Worm (Caenorhabditis elegans) whole organism, young adult: Measurements from ENCODE around the gene F55C9.15.

ENCODE experiments used
- B0261.1 ChIP-seq: sonication (generic microtip); optimal IDR thresholded peaks from 2 replicates; lab custom pipeline; 2016; ENCODE audit warnings: mild to moderate bottlenecking, missing genetic modification characterization, moderate library complexity, missing compliant biosample characterization
- F23B12.7 ChIP-seq: sonication (generic microtip); optimal IDR thresholded peaks from 2 replicates; lab custom pipeline; 2017; ENCODE audit warnings: missing genetic modification characterization, mild to moderate bottlenecking, missing compliant biosample characterization, antibody characterized with exemption, moderate library complexity; ENCODE audit not compliant: insufficient read depth
- F57A8.1 ChIP-seq: fragments of 200-800 bp; sonication (Bioruptor generic); optimal IDR thresholded peaks from 2 replicates; lab custom pipeline; 2018; ENCODE audit warnings: mild to moderate bottlenecking, missing genetic modification characterization, moderate library complexity, missing compliant biosample characterization
- T26A5.8 ChIP-seq: sonication (generic microtip); optimal IDR thresholded peaks from 2 replicates; lab custom pipeline; 2016; ENCODE audit warnings: missing genetic modification characterization, missing compliant biosample characterization
- Y79H2A.3 ChIP-seq: fragments of 200-800 bp; sonication (Bioruptor generic); conservative IDR thresholded peaks from 2 replicates; pipeline ENCODE4 v1.3.6; 2022; ENCODE audit warnings: missing genetic modification reagents, missing genetic modification characterization, missing compliant biosample characterization
- akir-1 ChIP-seq: fragments of 200-800 bp; sonication (Bioruptor generic); optimal IDR thresholded peaks from 2 replicates; lab custom pipeline; 2018; ENCODE audit warnings: mild to moderate bottlenecking, missing genetic modification characterization, moderate library complexity, missing compliant biosample characterization
- aptf-3 ChIP-seq: fragments of 200-800 bp; sonication (Bioruptor generic); IDR thresholded peaks from 2 replicates; pipeline ENCODE4 v1.3.6; 2022; ENCODE audit warnings: missing genetic modification characterization, missing compliant biosample characterization
- atf-7 ChIP-seq: sonication (generic microtip); optimal IDR thresholded peaks from 2 replicates; lab custom pipeline; 2017; ENCODE audit warnings: mild to moderate bottlenecking, missing genetic modification characterization, missing compliant biosample characterization
- bed-1 ChIP-seq: fragments of 200-800 bp; sonication (Bioruptor generic); IDR thresholded peaks from 2 replicates; pipeline ENCODE4 v1.3.6; 2022; ENCODE audit warnings: missing genetic modification reagents, missing genetic modification characterization, missing compliant biosample characterization
- cebp-1 ChIP-seq, 2 experiments: fragments of 200-800 bp in 1 of 2; sonication (Bioruptor generic) in 1 of 2; sonication (generic microtip) in 1 of 2; IDR thresholded peaks in 1 of 2; optimal IDR thresholded peaks in 1 of 2; 2 replicates each; pipeline versions ENCODE4 v1.3.6 to Lab custom; 2017 to 2022; ENCODE audit warnings: missing compliant biosample characterization in 2 of 2, missing genetic modification characterization in 2 of 2, mild to moderate bottlenecking in 1 of 2, missing genetic modification reagents in 1 of 2, moderate library complexity in 1 of 2
- hrde-1 ChIP-seq: sonication (generic microtip); optimal IDR thresholded peaks from 2 replicates; lab custom pipeline; 2016; ENCODE audit warnings: missing genetic modification characterization, mild to moderate bottlenecking, missing compliant biosample characterization, moderate library complexity, missing genotype, missing genetic modification reagents, borderline replicate concordance
- let-526 ChIP-seq: fragments of 200-800 bp; sonication (Bioruptor generic); IDR thresholded peaks from 2 replicates; pipeline ENCODE4 v1.3.6; 2022; ENCODE audit warnings: missing genetic modification reagents, missing genetic modification characterization, missing compliant biosample characterization
- lin-35 ChIP-seq, 3 experiments: fragments of 150-350 bp in 2 of 3; sonication (generic microtip) in 1 of 3; optimal IDR thresholded peaks; 2 replicates each; lab custom pipeline; 2014 to 2018; ENCODE audit warnings: missing biosample characterization in 3 of 3, missing genetic modification characterization in 3 of 3, missing genetic modification reagents in 3 of 3
- lsl-1 ChIP-seq: fragments of 200-800 bp; sonication (Bioruptor generic); optimal IDR thresholded peaks from 2 replicates; lab custom pipeline; 2018; ENCODE audit warnings: mild to moderate bottlenecking, missing genetic modification characterization, moderate library complexity, missing compliant biosample characterization
- madf-10 ChIP-seq: sonication (generic microtip); optimal IDR thresholded peaks from 2 replicates; lab custom pipeline; 2016; ENCODE audit warnings: mild to moderate bottlenecking, missing genetic modification characterization, missing compliant biosample characterization
- nhr-179 ChIP-seq: sonication (generic microtip); optimal IDR thresholded peaks from 2 replicates; lab custom pipeline; 2016; ENCODE audit warnings: mild to moderate bottlenecking, missing genetic modification characterization, missing compliant biosample characterization
- snpc-1.1 ChIP-seq: sonication (generic microtip); optimal IDR thresholded peaks from 2 replicates; lab custom pipeline; 2017; ENCODE audit warnings: missing genetic modification characterization, mild to moderate bottlenecking, missing compliant biosample characterization, antibody characterized with exemption, moderate library complexity, missing genotype, missing genetic modification reagents; ENCODE audit not compliant: insufficient read depth
- snpc-4 ChIP-seq, 5 experiments: fragments of 150-350 bp in 1 of 5; sonication (generic microtip) in 4 of 5; optimal IDR thresholded peaks; 2 replicates each; lab custom pipeline; 2014 to 2018; ENCODE audit warnings: missing genetic modification characterization in 5 of 5, missing biosample characterization in 3 of 5, antibody characterized with exemption in 2 of 5, mild to moderate bottlenecking in 2 of 5, missing compliant biosample characterization in 2 of 5, missing genotype in 2 of 5, moderate library complexity in 2 of 5, missing genetic modification reagents in 1 of 5
- somi-1 ChIP-seq: fragments of 200-800 bp; sonication (Bioruptor generic); optimal IDR thresholded peaks from 2 replicates; lab custom pipeline; 2018; ENCODE audit warnings: mild to moderate bottlenecking, missing genetic modification characterization, missing compliant biosample characterization
- zfh-2 ChIP-seq: fragments of 200-800 bp; sonication (Bioruptor generic); conservative IDR thresholded peaks from 2 replicates; pipeline ENCODE4 v1.3.6; 2022; ENCODE audit warnings: missing genetic modification reagents, missing genetic modification characterization, missing compliant biosample characterization

F55C9.15 gene

DNA sequence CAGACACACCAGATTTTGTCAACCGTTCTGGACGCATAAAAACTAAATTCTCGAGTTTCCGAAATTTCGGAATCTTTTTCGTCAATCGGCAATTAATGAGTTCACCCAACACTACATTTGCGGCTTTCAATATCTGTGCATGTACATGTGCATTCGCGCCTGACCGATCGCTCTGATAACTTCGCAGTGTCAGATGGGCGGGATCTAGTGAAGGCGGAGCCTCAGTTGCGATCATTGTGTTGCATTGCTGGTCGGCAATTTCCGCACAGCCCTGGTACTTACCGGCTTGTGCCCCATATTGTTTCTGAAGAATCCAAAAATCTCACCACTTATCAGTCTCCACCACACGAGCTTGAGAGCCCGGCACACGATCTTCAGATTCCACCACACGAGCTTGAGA is 46.1 kb downstream of the F55C9.15 start:
- peak; percentile 44 for TF ChIP-seq zfh-2
- no peak for TF ChIP-seq bed-1 (GFP tag; lab: Robert Waterston, UW)

DNA sequence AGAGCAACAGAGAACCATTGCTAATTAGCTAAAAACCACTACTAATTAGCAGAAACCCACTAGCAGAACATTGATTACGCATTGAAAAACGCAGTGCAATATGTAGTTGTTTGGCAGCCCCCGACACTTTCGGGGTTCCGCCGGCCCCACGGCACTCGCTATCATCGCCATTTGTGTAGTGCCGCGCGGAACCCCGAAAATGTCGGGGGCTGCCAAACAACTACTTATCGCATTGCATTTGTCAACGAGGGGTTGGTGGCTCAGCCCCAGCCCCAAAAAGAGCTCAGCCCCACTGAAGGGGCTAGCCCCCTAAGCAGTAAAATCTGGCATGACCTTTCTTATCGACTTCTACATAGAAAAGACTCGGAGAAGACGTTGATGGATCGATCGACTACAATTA is 47.4 kb downstream of the F55C9.15 start:
- TF ChIP-seq akir-1 (GFP tag; lab: Kevin White, UChicago) = no peak
- peak; percentile 55 for TF ChIP-seq snpc-1.1 (tag; lab: Kevin White, UChicago)
- TF ChIP-seq snpc-4 (GFP tag; optimal IDR thresholded peaks at IDR 0.05; lab: Kevin White, UChicago) = no peak
- TF ChIP-seq snpc-4 (tag; optimal IDR thresholded peaks at IDR 0.05; lab: Kevin White, UChicago) = peak in 2 of 4 experiments; percentile 67 to 81

- no peak for TF ChIP-seq B0261.1 (tag; lab: Kevin White, UChicago)
- TF ChIP-seq hrde-1 (tag; lab: Kevin White, UChicago) = no peak
- TF ChIP-seq nhr-179 (tag; lab: Kevin White, UChicago) = no peak
- no peak for TF ChIP-seq atf-7 (tag; lab: Kevin White, UChicago)
- no peak for TF ChIP-seq F23B12.7
- TF ChIP-seq let-526 (GFP tag; lab: Robert Waterston, UW) = no peak
- TF ChIP-seq aptf-3 (GFP tag; lab: Robert Waterston, UW) = no peak
- no peak for TF ChIP-seq F57A8.1 (GFP tag; lab: Kevin White, UChicago)
- no peak for TF ChIP-seq lsl-1
- TF ChIP-seq T26A5.8 (tag; lab: Kevin White, UChicago) = no peak
- TF ChIP-seq lin-35 (GFP tag; optimal IDR thresholded peaks at IDR 0.05; lab: Kevin White, UChicago) = no peak
- TF ChIP-seq madf-10 (tag; lab: Kevin White, UChicago) = no peak
- TF ChIP-seq cebp-1 (GFP tag; IDR thresholded peaks at IDR 0.05; lab: Robert Waterston, UW) = no peak
- no peak for TF ChIP-seq cebp-1 (tag; optimal IDR thresholded peaks at IDR 0.05; lab: Kevin White, UChicago)
- TF ChIP-seq Y79H2A.3 (GFP tag; lab: Robert Waterston, UW) = no peak
- no peak for TF ChIP-seq somi-1
Measured at ce11 chrV:19257653-19258052, 49.2 kb downstream of the F55C9.15 start, which contains the start of gene F21D9.3. TSS of gene F21D9.3 (minus strand) at chrV:19257753.
